Fruit fly (Drosophila melanogaster) whole organism, wandering third instar larva: Measurements from ENCODE around the gene slf.

ENCODE experiments used
- CG32264 ChIP-seq: fragments of 200-800 bp; sonication (Bioruptor generic); optimal IDR thresholded peaks from 2 replicates; lab custom pipeline; 2016; ENCODE audit warnings: missing biosample characterization, missing genetic modification characterization
- CG9705 ChIP-seq: fragments of 200-800 bp; sonication (Bioruptor generic); optimal IDR thresholded peaks from 2 replicates; lab custom pipeline; 2018; ENCODE audit warnings: missing biosample characterization, mild to moderate bottlenecking, missing genetic modification characterization
- CrebA ChIP-seq: fragments of 200-800 bp; sonication (Bioruptor generic); optimal IDR thresholded peaks from 2 replicates; lab custom pipeline; 2016; ENCODE audit warnings: missing biosample characterization, mild to moderate bottlenecking, missing genetic modification characterization, borderline replicate concordance
- Hr78 ChIP-seq: fragments of >200 bp; optimal IDR thresholded peaks from 2 replicates; lab custom pipeline; 2017; ENCODE audit warnings: missing biosample characterization, missing genetic modification characterization
- dsf ChIP-seq: sonication (Bioruptor generic); optimal IDR thresholded peaks from 2 replicates; lab custom pipeline; 2016; ENCODE audit warnings: missing biosample characterization, missing genetic modification characterization, borderline replicate concordance
- fru ChIP-seq: fragments of 200-800 bp; sonication (Bioruptor generic); optimal IDR thresholded peaks from 3 replicates; lab custom pipeline; 2016; ENCODE audit warnings: missing biosample characterization, mild to moderate bottlenecking, missing genetic modification characterization
- h ChIP-seq: fragments of 200-800 bp; sonication (Bioruptor generic); optimal IDR thresholded peaks from 3 replicates; lab custom pipeline; 2016; ENCODE audit warnings: missing biosample characterization, mild to moderate bottlenecking, missing genetic modification characterization
- pan ChIP-seq: fragments of >200 bp; optimal IDR thresholded peaks from 2 replicates; lab custom pipeline; 2017
- usp ChIP-seq: fragments of >200 bp; optimal IDR thresholded peaks from 2 replicates; lab custom pipeline; 2017; ENCODE audit warnings: missing biosample characterization, missing genetic modification characterization

DNA sequence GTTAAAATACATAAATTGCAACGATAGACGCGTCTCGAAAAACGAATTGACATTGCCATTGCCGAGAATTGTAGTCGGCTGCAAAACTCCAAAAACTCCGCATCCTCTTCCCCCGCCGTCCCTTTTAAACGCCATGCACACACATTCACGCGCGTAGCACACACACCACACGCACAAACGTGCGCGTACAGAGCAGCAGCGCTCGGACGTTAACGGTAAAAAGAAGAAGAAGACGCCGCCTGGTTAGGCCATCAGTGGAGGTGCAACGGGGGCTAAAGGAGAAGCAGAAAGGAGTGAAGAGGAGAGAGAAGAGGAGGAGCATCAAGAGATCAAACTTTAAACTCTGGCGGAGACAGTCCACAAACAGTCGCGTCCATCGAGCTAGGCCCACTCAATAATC lies 20.5 kb upstream of the slf start:
- TF ChIP-seq CrebA (GFP tag; lab: Kevin White, UChicago) = no peak
- TF ChIP-seq usp (GFP tag; lab: Kevin White, UChicago) = no peak
- TF ChIP-seq CG32264 (GFP tag; lab: Kevin White, UChicago) = no peak
- no peak for TF ChIP-seq CG9705
- TF ChIP-seq Hr78 (GFP tag; lab: Kevin White, UChicago) = no peak
- TF ChIP-seq fru (GFP tag; lab: Kevin White, UChicago) = no peak
- no peak for TF ChIP-seq h (GFP tag; lab: Kevin White, UChicago)
- TF ChIP-seq pan = no peak
- no peak for TF ChIP-seq dsf (GFP tag; lab: Kevin White, UChicago)
